Fruit fly (Drosophila melanogaster) whole organism, wandering third instar larva: ENCODE data around the gene CG32270.

Experiments
- CG32264 ChIP-seq: fragments of 200-800 bp; sonication (Bioruptor generic); optimal IDR thresholded peaks from 2 replicates; lab custom pipeline; 2016; ENCODE audit warnings: missing biosample characterization, missing genetic modification characterization
- Hr78 ChIP-seq: fragments of >200 bp; optimal IDR thresholded peaks from 2 replicates; lab custom pipeline; 2017; ENCODE audit warnings: missing biosample characterization, missing genetic modification characterization
- Hr83 ChIP-seq: fragments of 200-300 bp; sonication (Bioruptor generic); optimal IDR thresholded peaks from 2 replicates; lab custom pipeline; 2016; ENCODE audit warnings: missing biosample characterization, mild to moderate bottlenecking, missing genetic modification characterization, moderate library complexity; ENCODE audit not compliant: poor library complexity, severe bottlenecking
- brk ChIP-seq: fragments of 200-800 bp; sonication (Bioruptor generic); optimal IDR thresholded peaks from 2 replicates; lab custom pipeline; 2016; ENCODE audit warnings: missing biosample characterization, mild to moderate bottlenecking, missing genetic modification characterization
- h ChIP-seq: fragments of 200-800 bp; sonication (Bioruptor generic); optimal IDR thresholded peaks from 3 replicates; lab custom pipeline; 2016; ENCODE audit warnings: missing biosample characterization, mild to moderate bottlenecking, missing genetic modification characterization
- lola ChIP-seq: fragments of >200 bp; optimal IDR thresholded peaks from 2 replicates; lab custom pipeline; 2017; ENCODE audit warnings: missing biosample characterization, missing genetic modification characterization
- psq ChIP-seq: fragments of 200-800 bp; sonication (Bioruptor generic); optimal IDR thresholded peaks from 3 replicates; lab custom pipeline; 2017; ENCODE audit warnings: missing biosample characterization, mild to moderate bottlenecking, missing genetic modification characterization, moderate library complexity
- usp ChIP-seq: fragments of >200 bp; optimal IDR thresholded peaks from 2 replicates; lab custom pipeline; 2017; ENCODE audit warnings: missing biosample characterization, missing genetic modification characterization

dm6 chr3L:3248714-3249663 lies 40.2 kb upstream of the CG32270 start:
- TF ChIP-seq psq (GFP tag; lab: Kevin White, UChicago) (peak; percentile 98), CG32264 (GFP tag; lab: Kevin White, UChicago) (peak; percentile 96), lola (GFP tag; lab: Kevin White, UChicago) (no peak), usp (GFP tag; lab: Kevin White, UChicago) (no peak), brk (GFP tag; lab: Kevin White, UChicago) (peak; percentile 93), h (peak; percentile 99), Hr83 (peak; percentile 96), Hr78 (no peak)
